Worm (Caenorhabditis elegans): Measurements from ENCODE around the gene fbxa-148.
A peak's percentile ranks its signal among the peaks of the same experiment; 100 is the strongest.

fbxa-148 gene

DNA sequence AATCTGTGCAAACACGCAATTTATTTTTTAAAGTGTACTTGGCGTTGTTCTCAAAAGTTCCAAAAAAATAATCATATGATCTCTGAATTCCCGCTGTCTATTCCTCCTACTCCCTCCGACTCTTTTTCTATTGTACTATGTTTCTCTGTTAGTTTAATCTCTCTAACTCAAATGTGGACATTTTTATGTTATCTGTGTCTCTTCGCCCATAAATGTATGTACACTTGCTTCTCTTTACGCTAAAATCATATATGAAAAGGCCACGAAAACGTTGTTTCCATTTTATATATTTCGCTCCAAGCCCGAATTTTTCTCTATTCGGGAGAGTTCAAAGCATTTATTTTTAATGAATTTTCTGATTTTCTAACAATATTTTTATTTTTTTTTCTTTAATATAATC lies 28.0 kb upstream of the fbxa-148 start:
- TF ChIP-seq hmg-11 (tag; optimal IDR thresholded peaks at IDR 0.05) (no peak), elt-2 (tag; optimal IDR thresholded peaks at IDR 0.05) (peak; percentile 25), nfya-1 (tag; optimal IDR thresholded peaks at IDR 0.05; ENCODE audit: insufficient read depth) (no peak), pha-4 (tag; optimal IDR thresholded peaks at IDR 0.05) (peak; percentile 61), pqm-1 (tag; optimal IDR thresholded peaks at IDR 0.05) (peak; percentile 3)

DNA sequence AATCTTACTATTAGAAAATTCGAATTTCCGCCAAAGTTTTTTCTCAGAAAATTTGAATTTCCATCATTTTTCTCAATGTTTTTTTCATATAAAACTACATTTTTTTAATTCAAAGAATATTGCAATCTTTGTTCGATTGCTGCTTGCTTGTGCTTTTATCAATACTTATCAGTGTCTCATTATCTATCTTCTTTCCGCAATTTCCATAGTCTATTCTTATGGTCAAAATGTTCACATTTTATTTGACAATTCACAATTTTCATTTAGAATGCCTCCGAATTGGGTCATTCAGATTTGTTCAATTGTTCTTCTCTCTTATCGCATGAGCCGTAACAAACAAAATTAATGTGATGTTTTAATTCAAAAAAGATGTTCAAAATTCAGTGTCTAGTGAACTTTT lies 27.5 kb upstream of the fbxa-148 start:
- no peak for TF ChIP-seq snpc-4 (tag; optimal IDR thresholded peaks at IDR 0.05)
- no peak for TF ChIP-seq daf-12 (tag; optimal IDR thresholded peaks at IDR 0.05)
- peak; percentile 44 for TF ChIP-seq elt-2 (tag; optimal IDR thresholded peaks at IDR 0.05)
- no peak for TF ChIP-seq nhr-25 (tag; optimal IDR thresholded peaks at IDR 0.05)
- no peak for TF ChIP-seq nhr-12 (tag; optimal IDR thresholded peaks at IDR 0.05)
- peak; percentile 10 for TF ChIP-seq pqm-1 (tag; optimal IDR thresholded peaks at IDR 0.05)

DNA sequence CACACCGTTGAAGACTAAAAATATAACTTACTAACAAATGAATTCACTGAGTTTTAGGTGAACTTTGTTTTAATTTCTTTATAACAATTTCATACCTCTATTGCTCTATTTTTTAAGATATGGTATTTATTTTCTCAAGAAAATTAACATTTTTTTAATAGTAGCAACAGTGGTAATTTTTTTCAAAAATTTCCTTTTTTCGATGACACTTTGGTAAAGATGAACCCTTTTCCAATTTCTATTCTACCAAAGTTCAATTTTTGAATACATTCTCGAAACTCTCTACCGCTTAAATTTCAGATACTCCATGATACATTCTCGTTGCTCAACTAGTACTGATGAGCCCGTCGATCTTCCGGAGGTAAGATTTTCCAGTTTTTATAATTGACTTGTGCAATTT lies 26.9 kb upstream of the fbxa-148 start, which contains the start of gene nhr-116:
Gene nhr-116 (plus strand): TSS at position 301 of the 400 bp plus-strand sequence.
- no peak for TF ChIP-seq snpc-4 (tag; optimal IDR thresholded peaks at IDR 0.05)
- TF ChIP-seq nhr-23 (tag; optimal IDR thresholded peaks at IDR 0.05) = no peak
- TF ChIP-seq ztf-4 (tag; optimal IDR thresholded peaks at IDR 0.05) = no peak
- TF ChIP-seq fkh-2 (tag; optimal IDR thresholded peaks at IDR 0.05) = no peak
- no peak for TF ChIP-seq pha-4 (tag; optimal IDR thresholded peaks at IDR 0.05)
- no peak for TF ChIP-seq fos-1 (tag; optimal IDR thresholded peaks at IDR 0.05)
- TF ChIP-seq nhr-25 (tag; optimal IDR thresholded peaks at IDR 0.05) = no peak
- no peak for TF ChIP-seq mdl-1 (tag; optimal IDR thresholded peaks at IDR 0.05)
- TF ChIP-seq nhr-12 (tag; optimal IDR thresholded peaks at IDR 0.05) = no peak
- TF ChIP-seq sea-2 (GFP tag; optimal IDR thresholded peaks at IDR 0.05) = no peak
- TF ChIP-seq lsy-12 (tag; optimal IDR thresholded peaks at IDR 0.05) = no peak
- no peak for TF ChIP-seq nhr-77 (tag; optimal IDR thresholded peaks at IDR 0.05)
- TF ChIP-seq lin-39 (tag; optimal IDR thresholded peaks at IDR 0.05) = no peak

DNA sequence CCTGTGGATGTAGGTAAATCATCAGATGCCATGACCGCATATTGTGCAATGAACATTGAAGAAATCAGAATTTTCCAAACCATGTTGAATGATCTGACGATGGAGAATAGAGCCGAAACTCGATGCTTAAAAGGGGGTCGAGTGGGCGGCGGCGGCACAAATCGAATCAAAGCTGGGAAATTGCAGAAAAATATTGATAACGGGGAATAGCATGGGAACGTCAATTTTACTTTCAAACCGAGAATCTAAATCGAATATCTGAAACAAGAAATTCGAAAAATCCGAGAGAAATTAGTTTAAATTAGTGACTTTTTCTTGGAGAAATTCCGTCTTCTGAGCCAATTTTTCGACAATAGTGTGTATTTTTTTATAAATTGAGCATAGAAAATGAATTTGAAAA lies 22.8 kb upstream of the fbxa-148 start, which contains the start of gene F09C6.10:
Gene F09C6.10 (minus strand): TSS at position 101 of the 400 bp plus-strand sequence.
- TF ChIP-seq elt-2 (tag; optimal IDR thresholded peaks at IDR 0.05) (no peak), zag-1 (tag; optimal IDR thresholded peaks at IDR 0.05) (no peak), egl-27 (tag; optimal IDR thresholded peaks at IDR 0.05) (no peak), snpc-4 (tag; optimal IDR thresholded peaks at IDR 0.05) (no peak), nhr-77 (tag; optimal IDR thresholded peaks at IDR 0.05) (no peak), aly-2 (tag; optimal IDR thresholded peaks at IDR 0.05) (no peak), lin-15B (tag; optimal IDR thresholded peaks at IDR 0.05) (no peak), nhr-11 (tag; optimal IDR thresholded peaks at IDR 0.05) (no peak), pqm-1 (tag; optimal IDR thresholded peaks at IDR 0.05) (no peak)

DNA sequence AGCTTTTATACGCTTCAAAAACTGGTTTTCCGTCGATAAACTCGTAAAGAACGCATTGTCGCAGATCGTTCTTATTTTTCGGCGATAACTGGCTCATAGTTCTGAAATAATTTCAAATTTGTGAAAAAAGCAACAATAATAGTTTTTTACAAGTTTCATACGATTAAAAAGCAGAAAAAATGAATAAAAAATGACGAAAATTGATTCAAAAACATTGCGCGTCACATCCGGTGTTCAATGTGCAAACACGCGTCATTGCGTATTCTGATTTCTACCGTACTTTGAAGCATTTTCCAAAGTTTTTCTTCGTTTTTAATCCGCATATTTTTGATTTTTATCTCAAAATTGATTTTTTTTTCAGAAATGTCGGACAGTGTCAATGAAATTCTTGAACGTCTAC lies 20.5 kb upstream of the fbxa-148 start, which contains the start of the genes fbxa-206 and Y102A5C.2:
Gene fbxa-206 (minus strand): TSS at position 101 of the 400 bp plus-strand sequence.
Gene Y102A5C.2 (plus strand): TSS at position 354 of the 400 bp plus-strand sequence.
- TF ChIP-seq nhr-237 (tag; optimal IDR thresholded peaks at IDR 0.05) = no peak
- no peak for TF ChIP-seq ceh-28 (tag; optimal IDR thresholded peaks at IDR 0.05)
- TF ChIP-seq fkh-2 (tag; optimal IDR thresholded peaks at IDR 0.05) = no peak
- TF ChIP-seq eor-1 (tag; optimal IDR thresholded peaks at IDR 0.05) = no peak
- no peak for TF ChIP-seq mml-1 (tag; optimal IDR thresholded peaks at IDR 0.05)
- no peak for TF ChIP-seq elt-1 (tag; optimal IDR thresholded peaks at IDR 0.05)
- no peak for TF ChIP-seq nhr-11 (tag; optimal IDR thresholded peaks at IDR 0.05)
- no peak for TF ChIP-seq nhr-28 (tag; optimal IDR thresholded peaks at IDR 0.05)
- no peak for TF ChIP-seq nfya-1 (tag; optimal IDR thresholded peaks at IDR 0.05; ENCODE audit: insufficient read depth)
- TF ChIP-seq elt-2 (tag; optimal IDR thresholded peaks at IDR 0.05) = no peak

DNA sequence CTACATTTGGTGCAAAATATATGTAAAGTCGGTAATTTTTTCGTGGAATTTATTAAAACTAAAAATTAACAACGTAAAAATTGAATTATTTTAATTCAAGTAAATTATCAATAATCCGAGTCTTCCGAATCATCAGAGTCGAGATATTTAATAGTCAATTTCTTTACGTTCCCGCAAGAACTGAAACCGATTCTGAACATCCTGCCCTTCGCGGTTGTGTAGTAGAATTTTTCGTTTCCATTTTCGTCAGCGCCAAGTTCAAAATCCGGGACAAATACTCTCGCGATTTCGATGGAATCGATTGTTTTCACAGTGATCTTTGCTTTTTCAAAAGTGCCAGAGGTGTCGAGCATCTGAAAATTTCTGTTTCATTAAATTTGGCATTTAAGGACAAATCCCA lies 19.2 kb upstream of the fbxa-148 start:
- TF ChIP-seq ztf-11 (tag; optimal IDR thresholded peaks at IDR 0.05) = no peak
- no peak for TF ChIP-seq unc-39 (tag; optimal IDR thresholded peaks at IDR 0.05)
- no peak for TF ChIP-seq nhr-76 (tag; optimal IDR thresholded peaks at IDR 0.05)
- TF ChIP-seq nhr-77 (tag; optimal IDR thresholded peaks at IDR 0.05) = no peak
- no peak for TF ChIP-seq pha-4 (tag; optimal IDR thresholded peaks at IDR 0.05)
- TF ChIP-seq nhr-67 (tag; optimal IDR thresholded peaks at IDR 0.05) = no peak
- no peak for TF ChIP-seq lin-15B (tag; optimal IDR thresholded peaks at IDR 0.05)
- no peak for TF ChIP-seq ceh-9 (tag; optimal IDR thresholded peaks at IDR 0.05)
- TF ChIP-seq R02D3.7 (tag; optimal IDR thresholded peaks at IDR 0.05) = no peak

Data from whole organism, L3 larva.